Fruit fly (Drosophila melanogaster): ENCODE results near the gene Spn77Ba.
A peak's percentile ranks its signal among the peaks of the same experiment; 100 is the strongest.

Gene Spn77Ba

dm6 chr3L:20302081-20302630, 14.8 kb upstream of the Spn77Ba start, which contains the start of gene Pex23 (continued):
- TF ChIP-seq sd (tag; optimal IDR thresholded peaks at IDR 0.05) (no peak), tll (GFP tag; optimal IDR thresholded peaks at IDR 0.05) (peak; percentile 62 to 69), ab (GFP tag; optimal IDR thresholded peaks at IDR 0.05) (peak; percentile 34), CG9437 (GFP tag; optimal IDR thresholded peaks at IDR 0.05) (peak; percentile 60), peb (GFP tag; IDR thresholded peaks at IDR 0.05) (peak; percentile 77), CG30431 (GFP tag; optimal IDR thresholded peaks at IDR 0.05) (peak; percentile 42), CG17612 (GFP tag; IDR thresholded peaks at IDR 0.05) (0 out of 2 replicates have a peak, but pooled peaks have one; percentile 22), yki (optimal IDR thresholded peaks at IDR 0.05) (no peak), CG13296 (GFP tag; optimal IDR thresholded peaks at IDR 0.05) (peak; percentile 59), CG6272 (GFP tag; IDR thresholded peaks at IDR 0.05) (peak; percentile 84), toy (GFP tag; IDR thresholded peaks at IDR 0.05) (no peak), mam (GFP tag; optimal IDR thresholded peaks at IDR 0.05) (peak; percentile 87), ash1 (GFP tag; optimal IDR thresholded peaks at IDR 0.05) (no peak), ftz-f1 (GFP tag; optimal IDR thresholded peaks at IDR 0.05) (peak; percentile 42), chm (GFP tag; IDR thresholded peaks at IDR 0.05) (peak; percentile 76), dan (GFP tag; IDR thresholded peaks at IDR 0.05) (peak; percentile 74), Hand (GFP tag; optimal IDR thresholded peaks at IDR 0.05) (peak; percentile 1), CG10321 (GFP tag; IDR thresholded peaks at IDR 0.05) (peak; percentile 58), HmgZ (tag; optimal IDR thresholded peaks at IDR 0.05) (peak; percentile 86), pnt (GFP tag; optimal IDR thresholded peaks at IDR 0.05) (peak; percentile 65), E2f1 (GFP tag; IDR thresholded peaks at IDR 0.05) (peak; percentile 82), hbn (GFP tag; IDR thresholded peaks at IDR 0.05; ENCODE audit: partially characterized antibody) (peak; percentile 98), Xrp1 (GFP tag; IDR thresholded peaks at IDR 0.05) (peak; percentile 82), Lim3 (GFP tag; IDR thresholded peaks at IDR 0.05) (no peak), PHDP (tag; optimal IDR thresholded peaks at IDR 0.05) (peak; percentile 71), CG2889 (GFP tag; IDR thresholded peaks at IDR 0.05) (peak; percentile 78; the same call in 2 of the 3 replicates), Bdp1 (GFP tag; optimal IDR thresholded peaks at IDR 0.05) (peak; percentile 70), CG9817 (tag; optimal IDR thresholded peaks at IDR 0.05) (peak; percentile 80), Ets97D (GFP tag; optimal IDR thresholded peaks at IDR 0.05) (peak; percentile 78), sc (optimal IDR thresholded peaks at IDR 0.05) (no peak), sc (GFP tag; optimal IDR thresholded peaks at IDR 0.05) (no peak), bsh (GFP tag; optimal IDR thresholded peaks at IDR 0.05) (peak in 1 of 2 experiments; percentile 80), CG10366 (GFP tag; IDR thresholded peaks at IDR 0.05) (peak; percentile 78), CG11504 (tag; optimal IDR thresholded peaks at IDR 0.05) (no peak), Sin3A (optimal IDR thresholded peaks at IDR 0.05) (peak; percentile 95), ems (GFP tag; optimal IDR thresholded peaks at IDR 0.05) (peak; percentile 71), CG7786 (GFP tag; optimal IDR thresholded peaks at IDR 0.05) (peak; percentile 64), gsb-n (tag; optimal IDR thresholded peaks at IDR 0.05) (no peak), Tbp (GFP tag; optimal IDR thresholded peaks at IDR 0.05) (no peak), sr (GFP tag; IDR thresholded peaks at IDR 0.05) (no peak), CG1602 (GFP tag; optimal IDR thresholded peaks at IDR 0.05) (peak; percentile 81), Nf-YA (GFP tag; IDR thresholded peaks at IDR 0.05) (peak; percentile 52; the same call in 1 of the 2 replicates), B-H1 (GFP tag; IDR thresholded peaks at IDR 0.05) (peak; percentile 72), CG6854 (GFP tag; optimal IDR thresholded peaks at IDR 0.05) (no peak), tna (GFP tag; IDR thresholded peaks at IDR 0.05; ENCODE audit: partially characterized antibody) (peak; percentile 90), ind (GFP tag; optimal IDR thresholded peaks at IDR 0.05) (peak; percentile 85), CG6689 (GFP tag; IDR thresholded peaks at IDR 0.05) (peak; percentile 82), croc (GFP tag; conservative IDR thresholded peaks at IDR 0.05) (peak; percentile 66), Ravus (GFP tag; IDR thresholded peaks at IDR 0.05) (peak; percentile 51), zf30C (GFP tag; optimal IDR thresholded peaks at IDR 0.05) (no peak), CG13775 (GFP tag; optimal IDR thresholded peaks at IDR 0.05) (peak; percentile 86), HLH4C (GFP tag; IDR thresholded peaks at IDR 0.05; ENCODE audit: partially characterized antibody) (peak; percentile 96)
